In the genomic region with DNA sequence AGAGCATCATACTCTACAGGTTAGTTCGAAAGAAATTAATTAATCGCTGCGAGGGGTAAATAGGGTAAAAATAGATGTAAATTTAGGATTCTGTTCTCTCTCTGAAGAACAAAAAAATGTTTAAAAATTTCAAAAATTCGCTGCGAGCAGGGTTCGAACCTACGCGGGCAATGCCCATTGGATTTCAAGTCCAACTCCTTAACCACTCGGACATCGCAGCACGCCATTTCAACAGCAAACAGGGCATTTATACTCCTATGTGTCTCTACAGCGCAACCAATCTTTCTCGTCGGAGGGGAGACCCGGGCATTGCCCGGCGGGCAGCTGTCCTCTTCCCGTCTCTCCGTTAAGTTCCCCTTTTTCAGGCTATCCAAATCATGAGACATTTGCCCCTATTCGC, we compare ENCODE assay signal across 2 worm cellular contexts.
TF ChIP-seq lines count a peak whose summit lies in the region.

No protein-coding gene starts in this region.

TF ChIP-seq in whole organism, L1 larva, 84 proteins besides CTCF, POLR2A, EP300 and RAD21 (continued from another document):
- no peak for TF ChIP-seq alr-1 (tag; optimal IDR thresholded peaks at IDR 0.05; lab: Kevin White, UChicago; ENCODE audit: borderline replicate concordance)
- TF ChIP-seq unc-98 (GFP tag; IDR thresholded peaks at IDR 0.05; lab: Robert Waterston, UW) = no peak
- peak; percentile 10 for TF ChIP-seq xbp-1 (tag; optimal IDR thresholded peaks at IDR 0.05; lab: Kevin White, UChicago)
- no peak for TF ChIP-seq jun-1 (tag; optimal IDR thresholded peaks at IDR 0.05; lab: Kevin White, UChicago)
- TF ChIP-seq grh-1 (GFP tag; IDR thresholded peaks at IDR 0.05; lab: Robert Waterston, UW) = no peak
- TF ChIP-seq ceh-63 (GFP tag; optimal IDR thresholded peaks at IDR 0.05; lab: Kevin White, UChicago) = no peak
- no peak for TF ChIP-seq snpc-4 (tag; optimal IDR thresholded peaks at IDR 0.05; lab: Kevin White, UChicago)
- TF ChIP-seq snu-23 (GFP tag; optimal IDR thresholded peaks at IDR 0.05; lab: Kevin White, UChicago) = peak; percentile 61
- TF ChIP-seq mab-9 (GFP tag; IDR thresholded peaks at IDR 0.05; lab: Robert Waterston, UW) = no peak
- TF ChIP-seq pag-3 (tag; optimal IDR thresholded peaks at IDR 0.05; lab: Kevin White, UChicago; ENCODE audit: borderline replicate concordance, insufficient read depth) = no peak
- peak; percentile 53 for TF ChIP-seq rnt-1 (tag; optimal IDR thresholded peaks at IDR 0.05; lab: Kevin White, UChicago)
- no peak for TF ChIP-seq fkh-4 (tag; optimal IDR thresholded peaks at IDR 0.05; lab: Kevin White, UChicago; ENCODE audit: borderline replicate concordance)
- TF ChIP-seq C16A3.4 (tag; optimal IDR thresholded peaks at IDR 0.05; lab: Kevin White, UChicago) = peak; percentile 64
- TF ChIP-seq nhr-90 (tag; optimal IDR thresholded peaks at IDR 0.05; lab: Kevin White, UChicago; ENCODE audit: poor library complexity) = peak; percentile 42
- TF ChIP-seq nhr-77 (tag; optimal IDR thresholded peaks at IDR 0.05; lab: Kevin White, UChicago) = peak; percentile 21
- no peak for TF ChIP-seq unc-30 (tag; optimal IDR thresholded peaks at IDR 0.05; lab: Kevin White, UChicago)
- TF ChIP-seq isw-1 (GFP tag; IDR thresholded peaks at IDR 0.05; lab: Robert Waterston, UW) = no peak
- no peak for TF ChIP-seq mef-2 (tag; optimal IDR thresholded peaks at IDR 0.05; lab: Kevin White, UChicago)
- no peak for TF ChIP-seq ceh-88 (GFP tag; IDR thresholded peaks at IDR 0.05; lab: Robert Waterston, UW)
- TF ChIP-seq efl-3 (GFP tag; optimal IDR thresholded peaks at IDR 0.05; lab: Kevin White, UChicago) = no peak
- TF ChIP-seq ztf-4 (tag; optimal IDR thresholded peaks at IDR 0.05; lab: Kevin White, UChicago) = peak; percentile 3
- TF ChIP-seq sptf-1 (tag; optimal IDR thresholded peaks at IDR 0.05; lab: Kevin White, UChicago) = no peak
- no peak for TF ChIP-seq blmp-1 (tag; optimal IDR thresholded peaks at IDR 0.05; lab: Kevin White, UChicago)
- no peak for TF ChIP-seq lin-13 (GFP tag; optimal IDR thresholded peaks at IDR 0.05; lab: Kevin White, UChicago)

TF ChIP-seq in whole organism, young adult, 124 proteins besides CTCF, POLR2A, EP300 and RAD21 (continued from another document):
- TF ChIP-seq gei-17 (GFP tag; optimal IDR thresholded peaks at IDR 0.05; lab: Kevin White, UChicago) (peak; percentile 13), pha-4 (tag; optimal IDR thresholded peaks at IDR 0.05; lab: Kevin White, UChicago) (no peak), F33H1.4 (GFP tag; IDR thresholded peaks at IDR 0.05; lab: Robert Waterston, UW) (no peak; the same call in 1 of the 2 replicates), egl-18 (GFP tag; IDR thresholded peaks at IDR 0.05; lab: Robert Waterston, UW) (no peak), mcd-1 (GFP tag; IDR thresholded peaks at IDR 0.05; lab: Robert Waterston, UW) (peak; percentile 72), T26A5.8 (tag; optimal IDR thresholded peaks at IDR 0.05; lab: Kevin White, UChicago) (peak; percentile 59), dox-1 (GFP tag; IDR thresholded peaks at IDR 0.05; lab: Robert Waterston, UW) (no peak; the same call in 1 of the 2 replicates), ets-4 (GFP tag; optimal IDR thresholded peaks at IDR 0.05; lab: Kevin White, UChicago) (peak; percentile 74), mxl-1 (tag; optimal IDR thresholded peaks at IDR 0.05; lab: Kevin White, UChicago) (peak; percentile 72), egrh-3 (GFP tag; IDR thresholded peaks at IDR 0.05; lab: Robert Waterston, UW) (0 out of 2 replicates have a peak, but pooled peaks have one; percentile 45), unc-62 (GFP tag; optimal IDR thresholded peaks at IDR 0.05; lab: Kevin White, UChicago) (no peak), rcor-1 (GFP tag; IDR thresholded peaks at IDR 0.05; lab: Robert Waterston, UW) (peak; percentile 49), ceh-100 (GFP tag; IDR thresholded peaks at IDR 0.05; lab: Robert Waterston, UW) (no peak), B0336.3 (GFP tag; IDR thresholded peaks at IDR 0.05; lab: Robert Waterston, UW) (no peak), T07F8.4 (tag; optimal IDR thresholded peaks at IDR 0.05; lab: Kevin White, UChicago) (peak; percentile 71), pbrm-1 (GFP tag; IDR thresholded peaks at IDR 0.05; lab: Robert Waterston, UW) (peak; percentile 81), aptf-3 (GFP tag; IDR thresholded peaks at IDR 0.05; lab: Robert Waterston, UW) (0 out of 2 replicates have a peak, but pooled peaks have one; percentile 26), zim-3 (tag; optimal IDR thresholded peaks at IDR 0.05; lab: Kevin White, UChicago) (peak; percentile 91), ama-1 (optimal IDR thresholded peaks at IDR 0.05; lab: Kevin White, UChicago) (no peak), ama-1 (GFP tag; optimal IDR thresholded peaks at IDR 0.05; lab: Kevin White, UChicago) (peak in 1 of 2 experiments; percentile 76), bed-2 (GFP tag; IDR thresholded peaks at IDR 0.05; lab: Robert Waterston, UW) (no peak), F57C9.4 (tag; optimal IDR thresholded peaks at IDR 0.05; lab: Kevin White, UChicago) (no peak), attf-5 (GFP tag; optimal IDR thresholded peaks at IDR 0.05; lab: Kevin White, UChicago) (peak; percentile 81), rpc-1 (optimal IDR thresholded peaks at IDR 0.05; lab: Kevin White, UChicago) (peak; percentile 87), rpc-1 (tag; optimal IDR thresholded peaks at IDR 0.05; lab: Kevin White, UChicago) (peak; percentile 89), bed-1 (GFP tag; IDR thresholded peaks at IDR 0.05; lab: Robert Waterston, UW) (no peak), cebp-2 (GFP tag; IDR thresholded peaks at IDR 0.05; lab: Robert Waterston, UW) (peak; percentile 80; the same call in 1 of the 2 replicates), snpc-1.3 (tag; optimal IDR thresholded peaks at IDR 0.05; lab: Kevin White, UChicago; ENCODE audit: insufficient read depth) (peak; percentile 69), lag-1 (GFP tag; IDR thresholded peaks at IDR 0.05; lab: Robert Waterston, UW) (no peak), ccch-3 (GFP tag; optimal IDR thresholded peaks at IDR 0.05; lab: Kevin White, UChicago) (no peak), madf-8 (GFP tag; conservative IDR thresholded peaks at IDR 0.05; lab: Robert Waterston, UW) (no peak), madf-3 (GFP tag; IDR thresholded peaks at IDR 0.05; lab: Robert Waterston, UW) (no peak)
